Worm (Caenorhabditis elegans): ENCODE data around the gene fbxb-106.
A peak's percentile ranks its signal among the peaks of the same experiment; 100 is the strongest.

Gene fbxb-106

DNA sequence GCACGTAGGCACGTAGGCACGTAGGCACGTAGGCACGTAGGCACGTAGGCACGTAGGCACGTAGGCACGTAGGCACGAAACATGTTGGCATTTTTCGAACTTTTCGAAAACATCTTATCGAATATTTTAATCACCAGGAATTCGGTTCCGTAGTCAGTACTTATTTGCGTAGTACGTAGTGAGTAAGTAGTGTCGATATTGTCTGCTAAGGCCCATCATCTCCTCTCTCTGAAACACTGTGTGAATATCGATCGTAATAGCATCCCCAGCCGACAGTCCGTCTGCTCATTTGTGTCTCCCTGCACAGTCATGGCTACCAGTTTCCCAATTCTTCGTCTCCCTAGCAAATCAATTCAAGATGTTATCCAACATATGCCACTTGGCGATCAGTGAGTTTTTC lies at the start of gene fbxb-106:
fbxb-106 (plus strand) TSS at position 301 of the 400 bp plus-strand sequence.
- TF ChIP-seq gmeb-1 (tag; optimal IDR thresholded peaks at IDR 0.05) (no peak), blmp-1 (tag; optimal IDR thresholded peaks at IDR 0.05; ENCODE audit: insufficient read depth) (no peak), nhr-237 (tag; optimal IDR thresholded peaks at IDR 0.05) (no peak), nhr-25 (tag; optimal IDR thresholded peaks at IDR 0.05) (no peak), ceh-82 (tag; optimal IDR thresholded peaks at IDR 0.05) (no peak), lin-13 (GFP tag; optimal IDR thresholded peaks at IDR 0.05) (no peak), nhr-11 (tag; optimal IDR thresholded peaks at IDR 0.05) (no peak)

DNA sequence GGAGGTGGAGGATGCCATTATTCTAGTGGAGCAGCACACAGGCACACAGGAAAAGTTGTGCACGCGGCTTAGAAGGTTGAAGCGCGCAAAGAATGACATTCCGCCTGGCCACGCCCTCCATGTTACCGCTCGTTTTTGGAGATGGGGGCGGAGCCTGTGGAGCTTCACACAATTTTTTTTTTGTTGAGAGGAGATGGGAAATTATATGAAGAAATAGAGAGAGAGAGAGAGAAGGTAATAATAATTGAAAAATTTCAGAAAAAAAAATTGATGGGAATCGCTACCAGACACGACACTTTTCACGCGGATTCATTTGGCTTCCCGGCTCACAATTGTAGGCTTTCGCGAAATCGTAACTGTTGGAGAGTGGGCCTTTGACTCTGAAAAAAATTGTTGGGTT lies 44.9 kb upstream of the fbxb-106 start, which contains the start of gene T05A8.3:
T05A8.3 (minus strand) TSS at position 101 of the 400 bp plus-strand sequence.
- TF ChIP-seq nhr-237 (tag; optimal IDR thresholded peaks at IDR 0.05) (no peak), ama-1 (optimal IDR thresholded peaks at IDR 0.05) (no peak), unc-62 (GFP tag; optimal IDR thresholded peaks at IDR 0.05) (no peak), nhr-129 (tag; optimal IDR thresholded peaks at IDR 0.05) (no peak)

DNA sequence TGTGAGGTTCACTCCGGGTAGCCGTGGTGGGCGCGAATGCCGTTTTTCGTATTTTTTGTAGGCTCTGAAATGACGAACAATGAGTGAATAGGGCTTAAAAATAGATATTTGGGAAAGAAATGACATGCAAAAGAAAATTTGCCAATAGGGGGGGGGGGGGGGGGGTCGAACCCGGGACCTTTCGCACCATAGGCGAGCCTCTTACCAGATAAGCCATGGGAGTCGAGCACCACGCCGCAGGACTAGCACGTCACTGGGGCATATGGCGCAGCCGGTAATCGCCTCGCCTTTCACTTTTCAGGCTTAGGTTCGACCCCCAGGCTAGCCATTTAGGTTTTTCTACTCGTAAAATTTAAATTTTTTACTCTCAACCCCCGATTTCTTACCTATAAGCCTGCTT lies 43.0 kb upstream of the fbxb-106 start:
- TF ChIP-seq nhr-237 (tag; optimal IDR thresholded peaks at IDR 0.05) (no peak), lin-39 (tag; optimal IDR thresholded peaks at IDR 0.05) (no peak), C34F6.9 (tag; optimal IDR thresholded peaks at IDR 0.05) (no peak), peb-1 (tag; optimal IDR thresholded peaks at IDR 0.05) (no peak), elt-3 (tag; optimal IDR thresholded peaks at IDR 0.05) (no peak)

- TF ChIP-seq ztf-11 (tag; optimal IDR thresholded peaks at IDR 0.05) (no peak), mab-5 (tag; optimal IDR thresholded peaks at IDR 0.05) (no peak), unc-62 (GFP tag; optimal IDR thresholded peaks at IDR 0.05) (no peak), lin-13 (GFP tag; optimal IDR thresholded peaks at IDR 0.05) (no peak), elt-1 (tag; optimal IDR thresholded peaks at IDR 0.05) (no peak), alr-1 (tag; optimal IDR thresholded peaks at IDR 0.05) (no peak), ztf-1 (GFP tag; conservative IDR thresholded peaks at IDR 0.05) (no peak), mbf-1 (tag; optimal IDR thresholded peaks at IDR 0.05) (no peak), snpc-4 (tag; optimal IDR thresholded peaks at IDR 0.05) (no peak)
Observed at ce11 chrII:2721992-2722391, 40.2 kb upstream of the fbxb-106 start.

DNA sequence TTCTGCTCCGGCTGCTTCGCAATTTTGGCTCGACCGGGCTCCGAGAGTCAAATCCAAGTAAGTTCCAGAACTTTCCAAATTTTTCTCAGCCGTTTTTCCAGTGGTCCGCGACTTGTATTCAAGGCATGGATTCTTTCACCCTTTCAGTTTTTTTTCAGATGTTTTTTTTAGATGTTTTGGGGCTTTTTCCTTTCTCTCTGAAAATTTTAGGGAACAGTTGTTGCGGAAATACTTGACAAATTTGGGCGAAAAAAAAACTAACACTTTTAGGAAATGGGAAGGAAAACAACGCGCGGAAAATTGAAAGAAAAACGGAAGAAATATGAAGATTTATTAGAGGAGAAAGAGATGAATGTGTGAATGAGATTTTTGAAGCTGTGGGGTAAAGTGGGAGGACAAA lies 36.6 kb upstream of the fbxb-106 start, which contains the start of the genes T05A8.11 and nep-2:
T05A8.11 (minus strand) TSS at position 101 of the 400 bp plus-strand sequence.
nep-2 (minus strand) TSS at position 192 of the 400 bp plus-strand sequence.
- TF ChIP-seq ztf-1 (GFP tag; conservative IDR thresholded peaks at IDR 0.05) (no peak), aly-2 (tag; optimal IDR thresholded peaks at IDR 0.05) (no peak), Y55F3AM.14 (GFP tag; optimal IDR thresholded peaks at IDR 0.05) (no peak), egl-27 (tag; optimal IDR thresholded peaks at IDR 0.05) (no peak), ceh-16 (tag; optimal IDR thresholded peaks at IDR 0.05) (no peak), unc-55 (GFP tag; optimal IDR thresholded peaks at IDR 0.05) (no peak)

DNA sequence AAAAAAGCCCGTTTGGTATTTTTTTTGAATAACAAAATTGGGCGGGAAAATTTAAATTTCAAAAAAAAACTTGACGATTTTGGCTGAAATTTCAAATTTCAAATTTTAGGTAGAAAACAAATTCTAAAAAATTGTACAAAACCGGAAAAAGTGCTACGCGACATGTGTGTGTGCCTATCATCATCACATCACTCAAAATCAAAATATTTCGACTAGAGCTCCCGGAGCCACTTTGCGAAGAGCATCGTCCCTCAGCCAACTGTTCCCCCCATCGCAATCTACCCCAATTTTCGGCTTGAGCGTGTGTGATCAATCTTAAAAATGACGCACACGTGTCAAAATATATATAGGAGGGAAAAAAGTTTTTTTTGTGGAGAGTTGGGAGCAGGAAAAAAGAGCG lies 35.4 kb upstream of the fbxb-106 start:
- no peak for TF ChIP-seq nhr-6 (tag; optimal IDR thresholded peaks at IDR 0.05)
- no peak for TF ChIP-seq elt-1 (tag; optimal IDR thresholded peaks at IDR 0.05)
- TF ChIP-seq peb-1 (tag; optimal IDR thresholded peaks at IDR 0.05): no peak
- peak; percentile 1 for TF ChIP-seq C34F6.9 (tag; optimal IDR thresholded peaks at IDR 0.05)

- TF ChIP-seq mab-5 (tag; optimal IDR thresholded peaks at IDR 0.05): no peak
- no peak for TF ChIP-seq nhr-12 (tag; optimal IDR thresholded peaks at IDR 0.05)
- TF ChIP-seq ceh-82 (tag; optimal IDR thresholded peaks at IDR 0.05): no peak
- TF ChIP-seq elt-3 (tag; optimal IDR thresholded peaks at IDR 0.05): no peak
- no peak for TF ChIP-seq ztf-11 (tag; optimal IDR thresholded peaks at IDR 0.05)
- no peak for TF ChIP-seq mbf-1 (tag; optimal IDR thresholded peaks at IDR 0.05)
- TF ChIP-seq mdl-1 (tag; optimal IDR thresholded peaks at IDR 0.05): no peak
- no peak for TF ChIP-seq nhr-10 (tag; optimal IDR thresholded peaks at IDR 0.05)
- no peak for TF ChIP-seq nhr-23 (tag; optimal IDR thresholded peaks at IDR 0.05)
- no peak for TF ChIP-seq gmeb-1 (tag; optimal IDR thresholded peaks at IDR 0.05)
- no peak for TF ChIP-seq peb-1 (tag; optimal IDR thresholded peaks at IDR 0.05)
- TF ChIP-seq lin-39 (tag; optimal IDR thresholded peaks at IDR 0.05): no peak
- no peak for TF ChIP-seq sma-3 (GFP tag; optimal IDR thresholded peaks at IDR 0.05)
- no peak for TF ChIP-seq F13H6.1 (tag; optimal IDR thresholded peaks at IDR 0.05)
- TF ChIP-seq nhr-11 (tag; optimal IDR thresholded peaks at IDR 0.05): no peak
- TF ChIP-seq snpc-4 (tag; optimal IDR thresholded peaks at IDR 0.05): no peak
- no peak for TF ChIP-seq unc-39 (tag; optimal IDR thresholded peaks at IDR 0.05)
Observed at ce11 chrII:2730647-2731046, 31.6 kb upstream of the fbxb-106 start.
